Fruit fly (Drosophila melanogaster): ENCODE data around the gene Cpr97Eb.

Gene Cpr97Eb

DNA sequence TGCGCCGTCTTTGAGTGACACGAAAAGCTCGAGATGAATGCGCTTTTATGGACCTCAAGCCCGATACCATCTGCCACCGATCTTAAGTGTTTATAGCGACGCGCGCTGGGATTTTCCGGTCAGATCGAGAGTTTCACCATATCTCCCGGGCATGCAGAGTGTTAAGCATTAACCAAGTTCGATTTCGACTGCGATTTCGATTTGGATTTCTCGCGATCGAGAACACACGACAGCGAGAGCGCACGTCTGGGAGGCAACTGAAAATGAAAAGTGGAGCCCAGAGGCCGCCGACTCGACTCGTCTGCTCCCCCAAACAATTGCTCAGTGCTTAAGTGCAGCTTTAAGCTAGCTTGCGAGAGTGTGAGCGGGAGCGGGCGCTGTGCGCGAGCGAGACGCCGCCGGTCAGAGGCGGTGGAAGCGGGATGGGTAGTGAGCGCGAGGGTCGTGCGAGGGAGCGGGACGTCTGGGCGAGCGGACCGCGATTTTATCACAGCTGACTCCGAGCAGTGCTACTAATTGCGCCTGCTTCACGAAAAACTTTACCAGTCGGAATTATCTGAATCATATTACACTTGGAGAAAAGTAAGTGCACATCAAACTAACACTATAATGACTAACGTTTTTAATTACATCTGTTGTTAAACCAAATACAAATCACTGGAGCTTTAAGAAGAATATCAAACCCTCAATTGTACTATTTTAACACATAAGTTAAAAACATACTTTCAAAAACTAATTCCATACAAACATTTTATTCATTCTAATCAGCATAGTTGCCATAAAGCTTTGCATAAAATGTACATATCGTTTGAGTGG, 20.9 kb downstream of the Cpr97Eb start, which contains the start of gene spz (continued):
- TF ChIP-seq p53 (GFP tag; optimal IDR thresholded peaks at IDR 0.05) (no peak), CG10431 (GFP tag; optimal IDR thresholded peaks at IDR 0.05) (no peak), ase (GFP tag; IDR thresholded peaks at IDR 0.05) (no peak), E2f1 (GFP tag; IDR thresholded peaks at IDR 0.05) (no peak), Med (GFP tag) (peak; percentile 75), vvl (GFP tag; IDR thresholded peaks at IDR 0.05) (peak; percentile 52), CG33213 (GFP tag; optimal IDR thresholded peaks at IDR 0.05) (no peak), Mrtf (GFP tag; IDR thresholded peaks at IDR 0.05) (no peak), hbn (GFP tag; IDR thresholded peaks at IDR 0.05; ENCODE audit: partially characterized antibody) (0 out of 2 replicates have a peak, but pooled peaks have one; percentile 24), croc (GFP tag; conservative IDR thresholded peaks at IDR 0.05) (no peak), sc (optimal IDR thresholded peaks at IDR 0.05) (no peak), sc (GFP tag; optimal IDR thresholded peaks at IDR 0.05) (no peak), CG18011 (GFP tag; optimal IDR thresholded peaks at IDR 0.05) (no peak), nerfin-1 (tag; optimal IDR thresholded peaks at IDR 0.05) (no peak), ara (GFP tag; IDR thresholded peaks at IDR 0.05) (no peak), ssp (GFP tag; IDR thresholded peaks at IDR 0.05) (no peak), tll (GFP tag; optimal IDR thresholded peaks at IDR 0.05) (no peak), Taf1 (GFP tag; IDR thresholded peaks at IDR 0.05) (no peak), HmgD (GFP tag; optimal IDR thresholded peaks at IDR 0.05) (no peak), Ptx1 (GFP tag; IDR thresholded peaks at IDR 0.05) (peak; percentile 40; the same call in 1 of the 2 replicates), zen (tag; optimal IDR thresholded peaks at IDR 0.05) (no peak), pnt (GFP tag; optimal IDR thresholded peaks at IDR 0.05) (no peak), CG34422 (GFP tag; IDR thresholded peaks at IDR 0.05) (0 out of 3 replicates have a peak, but pooled peaks have one; percentile 48), CG3281 (GFP tag; optimal IDR thresholded peaks at IDR 0.05) (no peak), klu (GFP tag; IDR thresholded peaks at IDR 0.05) (no peak), chinmo (GFP tag; IDR thresholded peaks at IDR 0.05; ENCODE audit: partially characterized antibody) (peak; percentile 95), CG6654 (GFP tag; optimal IDR thresholded peaks at IDR 0.05) (no peak), CG6854 (GFP tag; optimal IDR thresholded peaks at IDR 0.05) (no peak), CG11695 (GFP tag; IDR thresholded peaks at IDR 0.05) (peak; percentile 54; the same call in 1 of the 3 replicates), shn (GFP tag; optimal IDR thresholded peaks at IDR 0.05) (no peak), Meics (GFP tag; optimal IDR thresholded peaks at IDR 0.05) (peak; percentile 7), Neu2 (GFP tag; optimal IDR thresholded peaks at IDR 0.05; ENCODE audit: borderline replicate concordance) (no peak), Max (GFP tag; optimal IDR thresholded peaks at IDR 0.05) (no peak), CG10543 (GFP tag; optimal IDR thresholded peaks at IDR 0.05) (peak; percentile 73), CG13894 (tag; optimal IDR thresholded peaks at IDR 0.05) (peak; percentile 73), Awh (GFP tag; IDR thresholded peaks at IDR 0.05) (peak; percentile 72), Abd-B (GFP tag; optimal IDR thresholded peaks at IDR 0.05) (peak; percentile 23), repo (GFP tag; optimal IDR thresholded peaks at IDR 0.05) (peak; percentile 14), Deaf1 (tag; optimal IDR thresholded peaks at IDR 0.05) (peak; percentile 57), en (GFP tag; optimal IDR thresholded peaks at IDR 0.05) (no peak), CG32532 (GFP tag; IDR thresholded peaks at IDR 0.05) (no peak; the same call in none of the 2 replicates), NfI (GFP tag; optimal IDR thresholded peaks at IDR 0.05) (peak; percentile 4), CG6791 (GFP tag; IDR thresholded peaks at IDR 0.05; ENCODE audit: partially characterized antibody) (0 out of 3 replicates have a peak, but pooled peaks have one; percentile 26), danr (GFP tag; IDR thresholded peaks at IDR 0.05) (no peak), Sox100B (GFP tag; optimal IDR thresholded peaks at IDR 0.05) (peak; percentile 8), nmo (GFP tag; optimal IDR thresholded peaks at IDR 0.05) (peak; percentile 7), CG13287 (GFP tag; IDR thresholded peaks at IDR 0.05; ENCODE audit: partially characterized antibody) (peak; percentile 46; the same call in 1 of the 2 replicates), CG18619 (GFP tag; optimal IDR thresholded peaks at IDR 0.05) (no peak)
